Fruit fly (Drosophila melanogaster) whole organism, pupa: ENCODE data around the gene CG42268.

ENCODE experiments used
- CG10348 ChIP-seq: fragments of 200-800 bp; sonication (Bioruptor generic); IDR thresholded peaks from 2 replicates; pipeline ENCODE4 v1.3.6; 2022; ENCODE audit warnings: missing biosample characterization, missing genetic modification characterization
- CG32121 ChIP-seq: fragments of 200-800 bp; sonication (Bioruptor generic); IDR thresholded peaks from 2 replicates; pipeline ENCODE4 v1.3.6; 2022; ENCODE audit warnings: missing biosample characterization, missing genetic modification characterization
- CG9948 ChIP-seq: fragments of 200-800 bp; sonication (Bioruptor generic); optimal IDR thresholded peaks from 2 replicates; lab custom pipeline; 2018; ENCODE audit warnings: missing biosample characterization, mild to moderate bottlenecking, missing genetic modification characterization, moderate library complexity
- D1 ChIP-seq: fragments of 200-800 bp; sonication (Bioruptor generic); optimal IDR thresholded peaks from 2 replicates; lab custom pipeline; 2018; ENCODE audit warnings: missing biosample characterization, mild to moderate bottlenecking, missing genetic modification characterization, moderate library complexity
- Ets98B ChIP-seq: fragments of 200-800 bp; sonication (Bioruptor generic); IDR thresholded peaks from 2 replicates; pipeline ENCODE4 v1.3.6; 2022; ENCODE audit warnings: missing biosample characterization, missing genetic modification characterization
- gl ChIP-seq: fragments of 200-800 bp; sonication (Bioruptor generic); optimal IDR thresholded peaks from 2 replicates; lab custom pipeline; 2018; ENCODE audit warnings: missing biosample characterization, mild to moderate bottlenecking, missing genetic modification characterization
- rn ChIP-seq: fragments of 200-800 bp; sonication (Bioruptor generic); IDR thresholded peaks from 2 replicates; pipeline ENCODE4 v1.3.6; 2022; ENCODE audit warnings: missing biosample characterization, missing genetic modification characterization

dm6 chr3L:9691476-9691826 lies 68.7 kb downstream of the CG42268 start:
- TF ChIP-seq gl: no peak
- no peak for TF ChIP-seq CG10348 (GFP tag; lab: Robert Waterston, UW)
- TF ChIP-seq Ets98B (GFP tag; lab: Robert Waterston, UW): no peak
- no peak for TF ChIP-seq CG9948 (tag; lab: Kevin White, UChicago)
- TF ChIP-seq D1 (tag; lab: Kevin White, UChicago): no peak
- TF ChIP-seq rn (GFP tag; lab: Robert Waterston, UW): no peak
- TF ChIP-seq CG32121 (GFP tag; lab: Robert Waterston, UW): no peak
